Fruit fly (Drosophila melanogaster) S2 (cell line): ENCODE results near the gene CG46466.

Experiments
- CG8478 ChIP-seq: fragments of >200 bp; optimal IDR thresholded peaks from 2 replicates; lab custom pipeline; 2018
- CTCF ChIP-seq, 2 experiments: fragments of >200 bp; optimal IDR thresholded peaks; 2 replicates each; lab custom pipeline; 2018

The CG46466 gene

dm6 chr4:659884-660846 is 2.8 kb downstream of the CG46466 start, which contains the start of gene gw:
Gene gw, minus strand, starts transcription at chr4:660608.
- no peak for TF ChIP-seq CG8478 (lab: Kevin White, UChicago)
- no peak for TF ChIP-seq CTCF (optimal IDR thresholded peaks at IDR 0.05; lab: Kevin White, UChicago)

- no peak for TF ChIP-seq CTCF (optimal IDR thresholded peaks at IDR 0.05; lab: Kevin White, UChicago)
- TF ChIP-seq CG8478 (lab: Kevin White, UChicago) = no peak
Measured at dm6 chr4:659058-659588, 3.8 kb downstream of the CG46466 start.

dm6 chr4:647388-647787 is 15.5 kb downstream of the CG46466 start:
- TF ChIP-seq CG8478 (lab: Kevin White, UChicago) = no peak
- TF ChIP-seq CTCF (optimal IDR thresholded peaks at IDR 0.05; lab: Kevin White, UChicago) = no peak

dm6 chr4:646414-647016 is 16.4 kb downstream of the CG46466 start, which contains the start of gene Ekar:
Gene Ekar, minus strand, starts transcription at chr4:646556.
- TF ChIP-seq CTCF (optimal IDR thresholded peaks at IDR 0.05; lab: Kevin White, UChicago) (no peak), CG8478 (lab: Kevin White, UChicago) (no peak)

- TF ChIP-seq CG8478 (lab: Kevin White, UChicago) (no peak), CTCF (optimal IDR thresholded peaks at IDR 0.05; lab: Kevin White, UChicago) (no peak)
Measured at dm6 chr4:629391-629790, 33.5 kb downstream of the CG46466 start, which contains the start of gene Gat. Gene Gat, plus strand, starts transcription at chr4:629691.

dm6 chr4:625898-626644 is 36.9 kb downstream of the CG46466 start, which contains the start of gene mav:
Gene mav, minus strand, starts transcription at chr4:626031.
- TF ChIP-seq CTCF (optimal IDR thresholded peaks at IDR 0.05; lab: Kevin White, UChicago) (no peak), CG8478 (lab: Kevin White, UChicago) (no peak)
